Fruit fly (Drosophila melanogaster) whole organism, wandering third instar larva: Measurements from ENCODE around the gene CG8851.
A peak's percentile ranks its signal among the peaks of the same experiment; 100 is the strongest.

ENCODE experiments used
- CG9705 ChIP-seq: fragments of 200-800 bp; sonication (Bioruptor generic); optimal IDR thresholded peaks from 2 replicates; lab custom pipeline; 2018; ENCODE audit warnings: missing biosample characterization, mild to moderate bottlenecking, missing genetic modification characterization
- Dfd ChIP-seq: fragments of >200 bp; optimal IDR thresholded peaks from 2 replicates; lab custom pipeline; 2017; ENCODE audit warnings: missing biosample characterization, missing genetic modification characterization
- GATAd ChIP-seq: sonication (Bioruptor generic); optimal IDR thresholded peaks from 2 replicates; lab custom pipeline; 2016; ENCODE audit warnings: missing biosample characterization, missing genetic modification characterization
- Hnf4 ChIP-seq: fragments of 200-800 bp; sonication (Bioruptor generic); optimal IDR thresholded peaks from 2 replicates; lab custom pipeline; 2016; ENCODE audit warnings: missing biosample characterization, mild to moderate bottlenecking, missing genetic modification characterization
- Jra ChIP-seq: sonication (Bioruptor generic); optimal IDR thresholded peaks from 2 replicates; lab custom pipeline; 2016; ENCODE audit warnings: missing biosample characterization, missing genetic modification characterization
- OdsH ChIP-seq: fragments of 200-800 bp; sonication (Bioruptor generic); optimal IDR thresholded peaks from 2 replicates; lab custom pipeline; 2016; ENCODE audit warnings: missing biosample characterization, mild to moderate bottlenecking, missing genetic modification characterization
- Sp1 ChIP-seq: fragments of 200-800 bp; sonication (Bioruptor generic); optimal IDR thresholded peaks from 3 replicates; lab custom pipeline; 2019; ENCODE audit warnings: missing biosample characterization, mild to moderate bottlenecking, missing genetic modification characterization, moderate library complexity
- dmrt93B ChIP-seq: fragments of 200-800 bp; sonication (Bioruptor generic); optimal IDR thresholded peaks from 2 replicates; lab custom pipeline; 2018; ENCODE audit warnings: missing biosample characterization, mild to moderate bottlenecking, missing genetic modification characterization
- fru ChIP-seq: fragments of 200-800 bp; sonication (Bioruptor generic); optimal IDR thresholded peaks from 3 replicates; lab custom pipeline; 2016; ENCODE audit warnings: missing biosample characterization, mild to moderate bottlenecking, missing genetic modification characterization
- h ChIP-seq: fragments of 200-800 bp; sonication (Bioruptor generic); optimal IDR thresholded peaks from 3 replicates; lab custom pipeline; 2016; ENCODE audit warnings: missing biosample characterization, mild to moderate bottlenecking, missing genetic modification characterization
- psq ChIP-seq: fragments of 200-800 bp; sonication (Bioruptor generic); optimal IDR thresholded peaks from 3 replicates; lab custom pipeline; 2017; ENCODE audit warnings: missing biosample characterization, mild to moderate bottlenecking, missing genetic modification characterization, moderate library complexity
- tai ChIP-seq: sonication (Bioruptor generic); optimal IDR thresholded peaks from 2 replicates; lab custom pipeline; 2016; ENCODE audit warnings: missing biosample characterization, missing genetic modification characterization
- usp ChIP-seq: fragments of >200 bp; optimal IDR thresholded peaks from 2 replicates; lab custom pipeline; 2017; ENCODE audit warnings: missing biosample characterization, missing genetic modification characterization

- TF ChIP-seq usp (GFP tag; lab: Kevin White, UChicago), result no peak
- TF ChIP-seq Dfd, result no peak
- no peak for TF ChIP-seq Sp1 (GFP tag; lab: Kevin White, UChicago)
- TF ChIP-seq Hnf4 (GFP tag; lab: Kevin White, UChicago), result no peak
- no peak for TF ChIP-seq dmrt93B (GFP tag; lab: Kevin White, UChicago)
- TF ChIP-seq h (GFP tag; lab: Kevin White, UChicago), result peak; percentile 15
- TF ChIP-seq Jra, result no peak
- no peak for TF ChIP-seq CG9705 (GFP tag; lab: Kevin White, UChicago)
- TF ChIP-seq tai (GFP tag; lab: Kevin White, UChicago), result no peak
- TF ChIP-seq GATAd, result no peak
- TF ChIP-seq OdsH (GFP tag; lab: Kevin White, UChicago), result no peak
- peak; percentile 6 for TF ChIP-seq psq
- peak; percentile 38 for TF ChIP-seq fru (GFP tag; lab: Kevin White, UChicago)
Measured at dm6 chr2L:3569892-3570291, 50.4 kb downstream of the CG8851 start.
